Worm (Caenorhabditis elegans) whole organism, mixed stage, embryonic: ENCODE measurements around the gene bli-1.

Experiments used
- lin-32 ChIP-seq: fragments of 200-800 bp; sonication (Bioruptor generic); optimal IDR thresholded peaks from 2 replicates; lab custom pipeline; 2018; ENCODE audit warnings: mild to moderate bottlenecking, missing genetic modification characterization, missing compliant biosample characterization
- nhr-28 ChIP-seq: fragments of 150-350 bp; optimal IDR thresholded peaks from 2 replicates; lab custom pipeline; 2014; ENCODE audit warnings: missing biosample characterization, missing genetic modification characterization
- pha-4 ChIP-seq: fragments of 150-350 bp; optimal IDR thresholded peaks from 2 replicates; lab custom pipeline; 2018; ENCODE audit warnings: missing biosample characterization, missing genetic modification reagents, missing genetic modification characterization
- unc-62 ChIP-seq: fragments of 150-350 bp; optimal IDR thresholded peaks from 2 replicates; lab custom pipeline; 2014; ENCODE audit warnings: missing biosample characterization, missing genetic modification reagents, missing genetic modification characterization
- ztf-11 ChIP-seq: fragments of 150-350 bp; optimal IDR thresholded peaks from 2 replicates; lab custom pipeline; 2014; ENCODE audit warnings: missing biosample characterization, missing genetic modification characterization

- TF ChIP-seq ztf-11 (tag; lab: Kevin White, UChicago) (no peak), unc-62 (no peak), pha-4 (tag; lab: Kevin White, UChicago) (no peak), nhr-28 (tag; lab: Kevin White, UChicago) (no peak), lin-32 (no peak)
Measured at ce11 chrII:10694713-10695112, 14.0 kb upstream of the bli-1 start, which contains the start of gene lgc-57.
